Worm (Caenorhabditis elegans): ENCODE data around the gene F25B5.3.

- TF ChIP-seq pag-3 (tag; optimal IDR thresholded peaks at IDR 0.05; ENCODE audit: borderline replicate concordance) (no peak), hlh-6 (tag; optimal IDR thresholded peaks at IDR 0.05) (no peak), K09A11.1 (tag; optimal IDR thresholded peaks at IDR 0.05; ENCODE audit: insufficient read depth) (no peak), fkh-10 (GFP tag; optimal IDR thresholded peaks at IDR 0.05) (no peak), ama-1 (optimal IDR thresholded peaks at IDR 0.05) (peak; percentile 86), ceh-9 (tag; optimal IDR thresholded peaks at IDR 0.05) (no peak), nfya-1 (tag; optimal IDR thresholded peaks at IDR 0.05) (no peak), pqm-1 (tag; optimal IDR thresholded peaks at IDR 0.05) (no peak), ztf-16 (tag; optimal IDR thresholded peaks at IDR 0.05) (no peak)
Measured at ce11 chrIII:5943368-5944180, 5.1 kb upstream of the F25B5.3 start.
